Fruit fly (Drosophila melanogaster): Measurements from ENCODE around the gene CtsF.

Gene CtsF

DNA sequence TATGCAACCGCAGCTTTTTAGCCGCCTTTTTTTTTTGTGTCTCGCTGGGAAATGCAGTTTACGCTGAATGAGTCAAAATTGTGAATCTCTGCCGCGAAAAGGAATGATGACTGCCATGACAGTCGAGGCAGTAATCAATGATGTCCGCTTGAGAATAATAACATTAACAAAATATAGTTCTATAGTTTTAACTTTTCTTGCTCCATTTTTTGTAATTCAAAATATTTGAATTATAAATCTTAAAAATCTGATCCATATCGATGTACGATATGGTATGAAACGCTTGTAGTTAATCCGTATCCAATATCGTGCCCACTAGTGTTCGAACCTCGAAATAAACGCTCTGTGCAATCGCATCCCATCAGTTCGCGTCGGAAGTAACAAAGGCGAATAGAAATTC, 63.7 kb downstream of the CtsF start:
- TF ChIP-seq CG8478 (optimal IDR thresholded peaks at IDR 0.05) (no peak), CTCF (optimal IDR thresholded peaks at IDR 0.05) (no peak)
